Worm (Caenorhabditis elegans): ENCODE measurements around the gene T16G12.13.

Gene T16G12.13

DNA sequence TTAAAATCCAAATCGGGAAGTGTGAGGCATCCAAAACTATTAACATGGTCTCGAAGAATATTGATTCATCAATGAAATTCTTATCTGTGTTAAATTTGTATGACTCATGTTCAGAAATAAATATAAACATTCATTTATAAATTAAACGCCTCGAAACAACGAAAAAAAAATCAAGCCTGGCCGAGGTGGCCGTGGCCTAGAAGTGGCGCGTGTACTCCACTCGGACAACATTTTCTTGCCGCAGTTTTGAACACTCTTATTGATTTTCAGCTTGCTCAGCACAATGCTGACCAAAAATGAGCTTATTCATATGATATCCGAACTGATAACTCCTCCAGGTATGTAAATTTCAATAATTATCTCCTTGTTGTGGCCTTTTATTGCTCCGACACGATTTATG lies 3.5 kb downstream of the T16G12.13 start, which contains the start of gene ekl-6 (continued):
- peak; percentile 61 for TF ChIP-seq hlh-8 (tag; optimal IDR thresholded peaks at IDR 0.05)
- no peak for TF ChIP-seq che-1 (tag; optimal IDR thresholded peaks at IDR 0.05)
- TF ChIP-seq ceh-2 (tag; optimal IDR thresholded peaks at IDR 0.05), result peak; percentile 90
- TF ChIP-seq C38D4.7 (GFP tag; optimal IDR thresholded peaks at IDR 0.05), result no peak
- peak; percentile 86 for TF ChIP-seq tbx-2 (tag; optimal IDR thresholded peaks at IDR 0.05)
- TF ChIP-seq pros-1 (tag; optimal IDR thresholded peaks at IDR 0.05), result no peak
- TF ChIP-seq madf-2 (tag; optimal IDR thresholded peaks at IDR 0.05), result no peak

- no peak for TF ChIP-seq rnt-1 (tag; optimal IDR thresholded peaks at IDR 0.05)
- no peak for TF ChIP-seq ceh-18 (tag; optimal IDR thresholded peaks at IDR 0.05)
- no peak for TF ChIP-seq ceh-22 (tag; optimal IDR thresholded peaks at IDR 0.05)
- TF ChIP-seq ahr-1 (tag; optimal IDR thresholded peaks at IDR 0.05), result no peak
- no peak for TF ChIP-seq ama-1 (optimal IDR thresholded peaks at IDR 0.05)
- TF ChIP-seq hlh-6 (tag; optimal IDR thresholded peaks at IDR 0.05), result no peak
- no peak for TF ChIP-seq ets-4 (tag; optimal IDR thresholded peaks at IDR 0.05)
- no peak for TF ChIP-seq fax-1 (tag; optimal IDR thresholded peaks at IDR 0.05)
- no peak for TF ChIP-seq madf-2 (tag; optimal IDR thresholded peaks at IDR 0.05)
- no peak for TF ChIP-seq ztf-16 (tag; optimal IDR thresholded peaks at IDR 0.05)
- no peak for TF ChIP-seq hlh-13 (GFP tag; optimal IDR thresholded peaks at IDR 0.05)
- no peak for TF ChIP-seq nfya-1 (tag; optimal IDR thresholded peaks at IDR 0.05)
These were observed 8.6 kb downstream of the T16G12.13 start, which contains the start of gene T16G12.6 for ce11 chrIII:10069278-10069677. Gene T16G12.6 (plus strand): TSS chrIII:10069578.

- TF ChIP-seq ets-4 (tag; optimal IDR thresholded peaks at IDR 0.05) (no peak), unc-86 (tag; optimal IDR thresholded peaks at IDR 0.05) (no peak), dve-1 (tag; optimal IDR thresholded peaks at IDR 0.05) (no peak), nfya-1 (tag; optimal IDR thresholded peaks at IDR 0.05) (peak; percentile 87)
These were observed 15.4 kb downstream of the T16G12.13 start for ce11 chrIII:10076042-10076441.

ce11 chrIII:10078151-10078550 lies 17.5 kb downstream of the T16G12.13 start, which contains the start of gene T16G12.9:
Gene T16G12.9 (minus strand): TSS chrIII:10078251.
- TF ChIP-seq dve-1 (tag; optimal IDR thresholded peaks at IDR 0.05) (no peak), nfya-1 (tag; optimal IDR thresholded peaks at IDR 0.05) (no peak), pha-2 (tag; optimal IDR thresholded peaks at IDR 0.05) (no peak), ztf-16 (tag; optimal IDR thresholded peaks at IDR 0.05) (no peak), T23F11.4 (GFP tag; optimal IDR thresholded peaks at IDR 0.05) (no peak), ceh-18 (tag; optimal IDR thresholded peaks at IDR 0.05) (no peak), C08G9.2 (tag; optimal IDR thresholded peaks at IDR 0.05) (no peak), odd-2 (tag; optimal IDR thresholded peaks at IDR 0.05) (no peak), K09A11.1 (tag; optimal IDR thresholded peaks at IDR 0.05; ENCODE audit: insufficient read depth) (no peak), dmd-4 (tag; optimal IDR thresholded peaks at IDR 0.05; ENCODE audit: borderline replicate concordance) (no peak), unc-55 (GFP tag; optimal IDR thresholded peaks at IDR 0.05) (no peak), nhr-11 (tag; optimal IDR thresholded peaks at IDR 0.05) (no peak), npax-4 (tag; optimal IDR thresholded peaks at IDR 0.05) (no peak), tbx-7 (tag; optimal IDR thresholded peaks at IDR 0.05) (no peak), ceh-2 (tag; optimal IDR thresholded peaks at IDR 0.05) (no peak)

DNA sequence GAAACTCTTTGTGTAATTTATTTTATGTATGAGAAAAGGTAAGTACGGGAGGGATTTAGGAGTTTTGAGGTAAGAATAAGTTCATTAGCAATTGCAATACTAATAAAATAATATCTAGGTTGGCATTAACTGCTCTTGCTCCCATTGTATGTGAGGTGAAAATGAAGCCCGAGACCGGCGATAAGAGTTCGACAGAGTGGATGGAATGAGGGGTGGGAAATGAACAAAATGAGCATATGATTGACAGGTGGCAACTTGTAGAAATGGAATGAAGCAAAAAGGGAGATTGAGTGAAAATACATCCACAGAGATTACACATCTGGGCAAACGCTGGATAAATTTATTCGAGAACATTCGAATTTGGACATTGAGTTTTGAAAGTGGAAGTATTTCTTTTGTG lies 18.1 kb downstream of the T16G12.13 start:
- TF ChIP-seq ceh-22 (tag; optimal IDR thresholded peaks at IDR 0.05) (no peak), unc-42 (tag; optimal IDR thresholded peaks at IDR 0.05) (no peak), pha-2 (tag; optimal IDR thresholded peaks at IDR 0.05) (no peak), F13H6.1 (tag; optimal IDR thresholded peaks at IDR 0.05) (no peak), elt-4 (tag; optimal IDR thresholded peaks at IDR 0.05) (no peak), unc-3 (GFP tag; conservative IDR thresholded peaks at IDR 0.05) (no peak), unc-3 (tag; optimal IDR thresholded peaks at IDR 0.05) (no peak), ceh-18 (tag; optimal IDR thresholded peaks at IDR 0.05) (no peak), K02D7.2 (tag; optimal IDR thresholded peaks at IDR 0.05) (no peak), syd-9 (tag; optimal IDR thresholded peaks at IDR 0.05) (no peak), K09A11.1 (tag; optimal IDR thresholded peaks at IDR 0.05; ENCODE audit: insufficient read depth) (no peak), lim-6 (tag; optimal IDR thresholded peaks at IDR 0.05) (no peak), gmeb-2 (tag; optimal IDR thresholded peaks at IDR 0.05) (no peak), sox-2 (GFP tag; IDR thresholded peaks at IDR 0.05) (no peak), pros-1 (tag; optimal IDR thresholded peaks at IDR 0.05) (no peak), hlh-6 (tag; optimal IDR thresholded peaks at IDR 0.05) (no peak), elt-2 (tag; optimal IDR thresholded peaks at IDR 0.05) (no peak), hlh-8 (tag; optimal IDR thresholded peaks at IDR 0.05) (no peak)

Data from whole organism, late embryonic.